Fruit fly (Drosophila melanogaster) whole organism, embryonic: ENCODE measurements around the gene CG7530.

ENCODE experiments used
- Abd-B ChIP-seq: fragments of 200-800 bp; sonication (Bioruptor generic); optimal IDR thresholded peaks from 2 replicates; lab custom pipeline; 2018; ENCODE audit warnings: missing biosample characterization, mild to moderate bottlenecking, missing genetic modification characterization, moderate library complexity
- Awh ChIP-seq: fragments of 200-800 bp; sonication (Bioruptor generic); IDR thresholded peaks from 2 replicates; pipeline ENCODE4, ENCODE4 v1.3.6; 2022; ENCODE audit warnings: missing biosample characterization, missing genetic modification characterization
- CG10274 ChIP-seq: fragments of 200-800 bp; sonication (Bioruptor generic); optimal IDR thresholded peaks from 3 replicates; lab custom pipeline; 2017; ENCODE audit warnings: missing biosample characterization, mild to moderate bottlenecking, missing genetic modification characterization
- CG11085 ChIP-seq: fragments of 200-800 bp; sonication (Bioruptor generic); IDR thresholded peaks from 2 replicates; pipeline ENCODE4 v1.3.6; 2022; ENCODE audit warnings: missing biosample characterization, missing genetic modification characterization
- CG11504 ChIP-seq: fragments of 200-800 bp; sonication (Bioruptor generic); optimal IDR thresholded peaks from 3 replicates; lab custom pipeline; 2019; ENCODE audit warnings: missing biosample characterization, mild to moderate bottlenecking, missing genetic modification characterization, moderate library complexity
- CG13775 ChIP-seq: fragments of 200-800 bp; sonication (Bioruptor generic); optimal IDR thresholded peaks from 3 replicates; lab custom pipeline; 2017; ENCODE audit warnings: missing biosample characterization, mild to moderate bottlenecking, missing genetic modification characterization
- CG14050 ChIP-seq: fragments of 200-800 bp; sonication (Bioruptor generic); IDR thresholded peaks from 3 replicates; pipeline ENCODE4 v1.3.6; 2022; ENCODE audit warnings: missing biosample characterization, missing genetic modification characterization
- CG15073 ChIP-seq: fragments of 200-800 bp; sonication (Bioruptor generic); optimal IDR thresholded peaks from 2 replicates; lab custom pipeline; 2016; ENCODE audit warnings: missing biosample characterization, missing genetic modification characterization
- CG1603 ChIP-seq: fragments of 200-800 bp; sonication (Bioruptor generic); optimal IDR thresholded peaks from 2 replicates; lab custom pipeline; 2019; ENCODE audit warnings: missing biosample characterization, mild to moderate bottlenecking, missing genetic modification characterization, moderate library complexity
- CG17802 ChIP-seq: fragments of 200-800 bp; sonication (Bioruptor generic); optimal IDR thresholded peaks from 2 replicates; lab custom pipeline; 2018; ENCODE audit warnings: missing biosample characterization, mild to moderate bottlenecking, missing genetic modification characterization, moderate library complexity
- CG18476 ChIP-seq: fragments of 200-800 bp; sonication (Bioruptor generic); optimal IDR thresholded peaks from 2 replicates; lab custom pipeline; 2016; ENCODE audit warnings: missing biosample characterization, mild to moderate bottlenecking, missing genetic modification characterization
- CG33213 ChIP-seq: fragments of 200-800 bp; sonication (Bioruptor generic); optimal IDR thresholded peaks from 3 replicates; lab custom pipeline; 2016; ENCODE audit warnings: missing biosample characterization, missing genetic modification characterization
- CG3838 ChIP-seq: fragments of 200-800 bp; sonication (Bioruptor generic); optimal IDR thresholded peaks from 3 replicates; lab custom pipeline; 2016; ENCODE audit warnings: missing biosample characterization, missing genetic modification characterization
- CG4730 ChIP-seq: fragments of 200-800 bp; sonication (Bioruptor generic); IDR thresholded peaks from 2 replicates; pipeline ENCODE4 v1.3.6; 2022; ENCODE audit warnings: missing biosample characterization, missing genetic modification characterization
- CG4854 ChIP-seq: fragments of 200-800 bp; sonication (Bioruptor generic); optimal IDR thresholded peaks from 2 replicates; lab custom pipeline; 2016; ENCODE audit warnings: missing biosample characterization, missing genetic modification characterization, inconsistent platforms
- CG6791 ChIP-seq: fragments of 200-800 bp; sonication (Bioruptor generic); IDR thresholded peaks from 3 replicates; pipeline ENCODE4 v1.3.6; 2022; ENCODE audit warnings: missing biosample characterization, missing genetic modification characterization; ENCODE audit not compliant: partially characterized antibody
- CG7271 ChIP-seq: fragments of 200-800 bp; sonication (Bioruptor generic); optimal IDR thresholded peaks from 2 replicates; lab custom pipeline; 2018; ENCODE audit warnings: missing biosample characterization, mild to moderate bottlenecking, missing genetic modification characterization, moderate library complexity
- CG7786 ChIP-seq: fragments of 200-800 bp; sonication (Bioruptor generic); optimal IDR thresholded peaks from 2 replicates; lab custom pipeline; 2016; ENCODE audit warnings: missing biosample characterization, missing genetic modification characterization
- CG7839 ChIP-seq: fragments of 200-800 bp; sonication (Bioruptor generic); optimal IDR thresholded peaks from 3 replicates; lab custom pipeline; 2018; ENCODE audit warnings: missing biosample characterization, mild to moderate bottlenecking, missing genetic modification characterization, moderate library complexity
- CG9437 ChIP-seq: fragments of 200-800 bp; sonication (Bioruptor generic); optimal IDR thresholded peaks from 2 replicates; lab custom pipeline; 2018; ENCODE audit warnings: missing biosample characterization, mild to moderate bottlenecking, missing genetic modification characterization
- CG9609 ChIP-seq: fragments of 200-800 bp; sonication (Bioruptor generic); optimal IDR thresholded peaks from 3 replicates; lab custom pipeline; 2016; ENCODE audit warnings: missing biosample characterization, missing genetic modification characterization
- CG9876 ChIP-seq: fragments of 200-800 bp; sonication (Bioruptor generic); optimal IDR thresholded peaks from 2 replicates; lab custom pipeline; 2016; ENCODE audit warnings: missing biosample characterization, missing genetic modification characterization
- CHES-1-like ChIP-seq: fragments of 200-800 bp; sonication (Bioruptor generic); optimal IDR thresholded peaks from 2 replicates; lab custom pipeline; 2016; ENCODE audit warnings: missing biosample characterization, missing genetic modification characterization
- Drgx ChIP-seq: fragments of 200-800 bp; sonication (Bioruptor generic); IDR thresholded peaks from 2 replicates; pipeline ENCODE4 v1.3.6; 2022; ENCODE audit warnings: missing biosample characterization, missing genetic modification characterization
- Elba2 ChIP-seq: fragments of 200-800 bp; sonication (Bioruptor generic); optimal IDR thresholded peaks from 3 replicates; lab custom pipeline; 2016; ENCODE audit warnings: missing biosample characterization, missing genetic modification characterization
- Fer1 ChIP-seq: fragments of 200-800 bp; sonication (Bioruptor generic); optimal IDR thresholded peaks from 2 replicates; lab custom pipeline; 2017; ENCODE audit warnings: missing biosample characterization, mild to moderate bottlenecking, missing genetic modification characterization
- Lim3 ChIP-seq: fragments of 200-800 bp; sonication (Bioruptor generic); IDR thresholded peaks from 2 replicates; pipeline ENCODE4 v1.3.6; 2022; ENCODE audit warnings: missing biosample characterization, missing genetic modification characterization
- Max ChIP-seq: fragments of 200-800 bp; sonication (Bioruptor generic); optimal IDR thresholded peaks from 2 replicates; lab custom pipeline; 2016; ENCODE audit warnings: missing biosample characterization, mild to moderate bottlenecking, missing genetic modification characterization
- NC2α ChIP-seq: fragments of 200-800 bp; sonication (Bioruptor generic); optimal IDR thresholded peaks from 2 replicates; lab custom pipeline; 2016; ENCODE audit warnings: missing biosample characterization, missing genetic modification characterization
- Oaz ChIP-seq: fragments of 200-800 bp; sonication (Bioruptor generic); IDR thresholded peaks from 2 replicates; pipeline ENCODE4 v1.3.6; 2022; ENCODE audit warnings: missing biosample characterization, missing genetic modification characterization
- Vsx1 ChIP-seq: fragments of 200-800 bp; sonication (Bioruptor generic); optimal IDR thresholded peaks from 2 replicates; lab custom pipeline; 2017; ENCODE audit warnings: missing biosample characterization, mild to moderate bottlenecking, missing genetic modification characterization, missing genetic modification reagents
- abd-A ChIP-seq: fragments of 200-800 bp; sonication (Bioruptor generic); optimal IDR thresholded peaks from 3 replicates; lab custom pipeline; 2019; ENCODE audit warnings: missing biosample characterization, mild to moderate bottlenecking, missing genetic modification characterization, moderate library complexity
- ara ChIP-seq: fragments of 200-800 bp; sonication (Bioruptor generic); IDR thresholded peaks from 2 replicates; pipeline ENCODE4 v1.3.6; 2022; ENCODE audit warnings: missing biosample characterization, missing genetic modification characterization
- bowl ChIP-seq: fragments of 200-800 bp; sonication (Bioruptor generic); IDR thresholded peaks from 2 replicates; pipeline ENCODE4 v1.3.6; 2022; ENCODE audit warnings: missing biosample characterization, missing genetic modification characterization
- btn ChIP-seq: fragments of 200-800 bp; sonication (Bioruptor generic); optimal IDR thresholded peaks from 2 replicates; lab custom pipeline; 2016; ENCODE audit warnings: missing biosample characterization, missing genetic modification characterization
- disco-r ChIP-seq: fragments of 200-800 bp; sonication (Bioruptor generic); optimal IDR thresholded peaks from 2 replicates; lab custom pipeline; 2016; ENCODE audit warnings: missing biosample characterization, missing genetic modification characterization
- dm ChIP-seq: fragments of 200-800 bp; sonication (Bioruptor generic); optimal IDR thresholded peaks from 3 replicates; lab custom pipeline; 2016; ENCODE audit warnings: missing biosample characterization, missing genetic modification characterization
- ems ChIP-seq: fragments of 200-800 bp; sonication (Bioruptor generic); optimal IDR thresholded peaks from 3 replicates; lab custom pipeline; 2016; ENCODE audit warnings: missing biosample characterization, missing genetic modification characterization
- ewg ChIP-seq: fragments of 200-800 bp; sonication (Bioruptor generic); optimal IDR thresholded peaks from 3 replicates; lab custom pipeline; 2017; ENCODE audit warnings: mild to moderate bottlenecking, missing biosample characterization, missing genetic modification reagents, missing genetic modification characterization
- fd102C ChIP-seq: fragments of 200-800 bp; sonication (Bioruptor generic); optimal IDR thresholded peaks from 2 replicates; lab custom pipeline; 2018; ENCODE audit warnings: missing biosample characterization, mild to moderate bottlenecking, missing genetic modification characterization, moderate library complexity
- kni ChIP-seq: fragments of 200-800 bp; sonication (Bioruptor generic); optimal IDR thresholded peaks from 3 replicates; lab custom pipeline; 2017; ENCODE audit warnings: mild to moderate bottlenecking, missing biosample characterization, missing genetic modification reagents, missing genetic modification characterization
- nau ChIP-seq: fragments of 200-800 bp; sonication (Bioruptor generic); optimal IDR thresholded peaks from 3 replicates; lab custom pipeline; 2017; ENCODE audit warnings: missing biosample characterization, mild to moderate bottlenecking, missing genetic modification characterization, missing genetic modification reagents
- nom ChIP-seq: fragments of 200-800 bp; sonication (Bioruptor generic); optimal IDR thresholded peaks from 2 replicates; lab custom pipeline; 2017; ENCODE audit warnings: missing biosample characterization, missing genetic modification characterization, mild to moderate bottlenecking, moderate library complexity, missing genetic modification reagents
- pita ChIP-seq: fragments of 200-800 bp; sonication (Bioruptor generic); optimal IDR thresholded peaks from 2 replicates; lab custom pipeline; 2017; ENCODE audit warnings: missing biosample characterization, mild to moderate bottlenecking, missing genetic modification characterization
- pros ChIP-seq: fragments of 200-800 bp; sonication (Bioruptor generic); optimal IDR thresholded peaks from 3 replicates; lab custom pipeline; 2019; ENCODE audit warnings: missing biosample characterization, mild to moderate bottlenecking, missing genetic modification characterization, moderate library complexity
- pum ChIP-seq: fragments of 200-800 bp; sonication (Bioruptor generic); optimal IDR thresholded peaks from 2 replicates; lab custom pipeline; 2016; ENCODE audit warnings: missing biosample characterization, missing genetic modification characterization
- usp ChIP-seq: fragments of >200 bp; optimal IDR thresholded peaks from 2 replicates; lab custom pipeline; 2017; ENCODE audit warnings: missing biosample characterization, missing genetic modification characterization
- yki ChIP-seq: fragments of >200 bp; optimal IDR thresholded peaks from 3 replicates; lab custom pipeline; 2018

CG7530 gene

dm6 chr3R:14721942-14722939 lies 9.1 kb downstream of the CG7530 start (continued):
- TF ChIP-seq CG17802 (tag; lab: Kevin White, UChicago) (peak; percentile 38), CG11504 (tag; lab: Kevin White, UChicago) (peak; percentile 82), CG33213 (GFP tag; lab: Kevin White, UChicago) (peak; percentile 27), CG7786 (GFP tag; lab: Kevin White, UChicago) (peak; percentile 59), CG7271 (tag; lab: Kevin White, UChicago) (no peak), CG11085 (GFP tag; lab: Robert Waterston, UW) (no peak), CG9876 (GFP tag; lab: Kevin White, UChicago) (peak; percentile 13), ewg (GFP tag; lab: Kevin White, UChicago) (peak; percentile 43), CG4730 (GFP tag; lab: Robert Waterston, UW) (peak; percentile 53; the same call in 1 of the 2 replicates), CG1603 (tag; lab: Kevin White, UChicago) (peak; percentile 78), Max (GFP tag; lab: Kevin White, UChicago) (peak; percentile 24), Drgx (GFP tag; lab: Robert Waterston, UW) (peak; percentile 74), CG7839 (peak; percentile 69), Abd-B (peak; percentile 58), usp (GFP tag; lab: Kevin White, UChicago) (no peak), CG3838 (GFP tag; lab: Kevin White, UChicago) (peak; percentile 80), CG9437 (GFP tag; lab: Kevin White, UChicago) (peak; percentile 48), kni (GFP tag; lab: Kevin White, UChicago) (peak; percentile 13), Elba2 (peak; percentile 44), Vsx1 (GFP tag; lab: Kevin White, UChicago) (peak; percentile 23), pum (GFP tag; lab: Kevin White, UChicago) (peak; percentile 64), nau (peak; percentile 78), CG15073 (GFP tag; lab: Kevin White, UChicago) (no peak), btn (GFP tag; lab: Kevin White, UChicago) (peak; percentile 74), ems (GFP tag; lab: Kevin White, UChicago) (peak; percentile 70), yki (lab: Kevin White, UChicago) (peak; percentile 21), pros (no peak), abd-A (tag; lab: Kevin White, UChicago) (peak; percentile 32), Awh (GFP tag; lab: Robert Waterston, UW) (no peak), CG18476 (GFP tag; lab: Kevin White, UChicago) (peak; percentile 12), Fer1 (peak; percentile 54), CG13775 (GFP tag; lab: Kevin White, UChicago) (peak; percentile 61), NC2α (no peak), disco-r (peak; percentile 71), CG6791 (no peak), CG14050 (GFP tag; lab: Robert Waterston, UW) (peak; percentile 78), fd102C (peak; percentile 40), CG4854 (peak; percentile 29), Lim3 (GFP tag; lab: Robert Waterston, UW) (0 out of 2 replicates have a peak, but pooled peaks have one; percentile 22), dm (GFP tag; lab: Kevin White, UChicago) (peak; percentile 26), pita (GFP tag; lab: Kevin White, UChicago) (no peak), CG10274 (GFP tag; lab: Kevin White, UChicago) (peak; percentile 21), nom (peak; percentile 47), CG9609 (peak; percentile 68), bowl (GFP tag; lab: Robert Waterston, UW) (peak; percentile 66; the same call in 1 of the 2 replicates), Oaz (GFP tag; lab: Robert Waterston, UW) (no peak), CHES-1-like (GFP tag; lab: Kevin White, UChicago) (peak; percentile 60), ara (GFP tag; lab: Robert Waterston, UW) (peak; percentile 50; the same call in 1 of the 2 replicates)
